Fruit fly (Drosophila melanogaster): ENCODE results near the gene Hpr1.

Hpr1 gene

DNA sequence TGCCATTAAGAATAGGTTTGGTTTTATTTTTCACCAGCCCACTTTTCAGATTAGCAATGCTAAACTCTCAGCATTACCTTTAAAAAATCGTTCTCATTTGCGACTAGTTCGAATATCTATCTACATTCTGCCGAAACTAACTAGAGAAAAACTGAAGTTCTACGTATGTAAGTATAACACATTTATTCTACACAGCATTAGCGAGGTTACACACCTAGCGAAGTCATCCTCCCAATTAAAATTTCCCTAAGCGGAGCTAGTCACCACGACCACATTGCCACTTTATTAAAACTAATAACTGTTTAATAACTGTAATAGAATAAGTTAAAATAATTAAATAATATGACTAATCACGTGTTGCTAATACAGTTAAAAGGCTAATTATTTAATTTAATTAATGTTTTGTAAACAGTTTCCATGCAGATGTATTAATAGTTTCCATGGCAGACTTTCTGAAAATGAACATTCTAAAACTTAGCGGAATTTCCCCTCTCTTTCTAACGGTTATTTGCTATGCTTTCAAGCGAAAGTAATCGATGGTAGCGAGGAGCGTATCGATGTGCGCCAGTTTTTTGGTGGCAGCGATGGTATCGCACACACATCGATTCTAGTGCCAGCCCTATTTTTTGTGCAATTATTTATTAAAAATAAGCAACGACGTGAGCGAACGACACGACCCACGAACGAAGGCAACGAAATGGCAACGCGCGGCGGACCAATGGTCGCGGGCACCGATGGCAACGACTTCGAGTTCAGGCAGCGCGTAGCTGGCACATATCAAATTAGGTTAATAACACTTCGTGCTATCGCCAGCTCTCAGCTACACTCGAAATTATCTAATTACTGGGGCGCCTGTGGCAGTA lies 42.3 kb downstream of the Hpr1 start, which contains the start of gene jagn (continued):
- TF ChIP-seq OdsH (GFP tag; optimal IDR thresholded peaks at IDR 0.05) (peak; percentile 43), CG10669 (GFP tag; optimal IDR thresholded peaks at IDR 0.05) (no peak), CG7368 (GFP tag; optimal IDR thresholded peaks at IDR 0.05) (no peak), lz (GFP tag; optimal IDR thresholded peaks at IDR 0.05) (peak; percentile 58), CG3919 (GFP tag; optimal IDR thresholded peaks at IDR 0.05) (peak; percentile 56), fd59A (GFP tag; optimal IDR thresholded peaks at IDR 0.05) (no peak), Ets21C (GFP tag; optimal IDR thresholded peaks at IDR 0.05) (peak; percentile 49), CG6163 (GFP tag; IDR thresholded peaks at IDR 0.05) (peak; percentile 54; the same call in 2 of the 3 replicates), Blimp-1 (GFP tag; optimal IDR thresholded peaks at IDR 0.05) (peak; percentile 18), Sox15 (GFP tag; optimal IDR thresholded peaks at IDR 0.05) (no peak), Hr4 (GFP tag; optimal IDR thresholded peaks at IDR 0.05) (peak; percentile 30), Eip93F (GFP tag; optimal IDR thresholded peaks at IDR 0.05) (no peak), Lpt (GFP tag; optimal IDR thresholded peaks at IDR 0.05) (no peak), fkh (GFP tag; optimal IDR thresholded peaks at IDR 0.05) (no peak), CG16779 (tag; optimal IDR thresholded peaks at IDR 0.05) (no peak), cyc (GFP tag; optimal IDR thresholded peaks at IDR 0.05) (peak; percentile 54), spab (GFP tag; optimal IDR thresholded peaks at IDR 0.05) (no peak), acj6 (GFP tag; optimal IDR thresholded peaks at IDR 0.05) (peak; percentile 15), CG10631 (GFP tag; optimal IDR thresholded peaks at IDR 0.05) (no peak), CG34406 (GFP tag; optimal IDR thresholded peaks at IDR 0.05) (peak; percentile 27), CG8119 (GFP tag; IDR thresholded peaks at IDR 0.05) (no peak), eg (GFP tag; IDR thresholded peaks at IDR 0.05) (0 out of 3 replicates have a peak, but pooled peaks have one; percentile 24), CG8319 (GFP tag; optimal IDR thresholded peaks at IDR 0.05) (no peak), Sox14 (GFP tag; optimal IDR thresholded peaks at IDR 0.05) (peak; percentile 35), CG3032 (tag; optimal IDR thresholded peaks at IDR 0.05) (peak; percentile 20), net (GFP tag; optimal IDR thresholded peaks at IDR 0.05) (no peak), CG32006 (GFP tag; optimal IDR thresholded peaks at IDR 0.05) (no peak), achi (GFP tag; optimal IDR thresholded peaks at IDR 0.05) (peak; percentile 49), Met (GFP tag; optimal IDR thresholded peaks at IDR 0.05) (peak; percentile 63), CG15336 (GFP tag; IDR thresholded peaks at IDR 0.05) (0 out of 2 replicates have a peak, but pooled peaks have one; percentile 18), topi (GFP tag; optimal IDR thresholded peaks at IDR 0.05) (peak; percentile 45), Gug (GFP tag; IDR thresholded peaks at IDR 0.05) (no peak), CG6276 (GFP tag; optimal IDR thresholded peaks at IDR 0.05) (no peak), CG4318 (GFP tag; optimal IDR thresholded peaks at IDR 0.05) (no peak)

DNA sequence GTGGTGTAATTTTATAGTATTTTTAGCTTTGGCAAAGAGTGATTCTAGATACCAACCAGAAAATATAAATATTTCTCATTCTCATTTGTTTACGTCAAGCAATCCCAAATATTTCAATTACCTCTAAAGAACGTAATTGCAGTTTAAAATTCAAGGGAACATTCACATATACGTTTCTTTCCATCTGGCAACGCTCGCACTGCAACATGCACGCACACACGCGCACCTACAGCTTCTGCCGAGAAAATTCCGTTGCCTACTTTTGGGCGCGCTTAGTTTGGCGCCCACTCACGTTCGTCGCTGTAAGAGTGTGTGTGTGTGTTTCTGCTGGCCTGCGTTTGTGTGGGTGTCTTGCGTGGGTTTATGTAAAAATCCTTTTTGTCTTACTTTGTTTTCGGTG lies 48.8 kb downstream of the Hpr1 start:
- TF ChIP-seq CG32006 (GFP tag; optimal IDR thresholded peaks at IDR 0.05): no peak
- no peak for TF ChIP-seq Ets96B (tag; optimal IDR thresholded peaks at IDR 0.05)
- TF ChIP-seq esn (GFP tag; optimal IDR thresholded peaks at IDR 0.05): no peak
- peak; percentile 20 for TF ChIP-seq svp (GFP tag)
- TF ChIP-seq eg (GFP tag; IDR thresholded peaks at IDR 0.05): no peak
- TF ChIP-seq lz (GFP tag; optimal IDR thresholded peaks at IDR 0.05): no peak
- no peak for TF ChIP-seq Eip93F (GFP tag; optimal IDR thresholded peaks at IDR 0.05)
- no peak for TF ChIP-seq pdm3 (GFP tag; optimal IDR thresholded peaks at IDR 0.05)

All from whole organism, prepupa.